Worm (Caenorhabditis elegans): ENCODE results near the gene Y94H6A.5.

The Y94H6A.5 gene

DNA sequence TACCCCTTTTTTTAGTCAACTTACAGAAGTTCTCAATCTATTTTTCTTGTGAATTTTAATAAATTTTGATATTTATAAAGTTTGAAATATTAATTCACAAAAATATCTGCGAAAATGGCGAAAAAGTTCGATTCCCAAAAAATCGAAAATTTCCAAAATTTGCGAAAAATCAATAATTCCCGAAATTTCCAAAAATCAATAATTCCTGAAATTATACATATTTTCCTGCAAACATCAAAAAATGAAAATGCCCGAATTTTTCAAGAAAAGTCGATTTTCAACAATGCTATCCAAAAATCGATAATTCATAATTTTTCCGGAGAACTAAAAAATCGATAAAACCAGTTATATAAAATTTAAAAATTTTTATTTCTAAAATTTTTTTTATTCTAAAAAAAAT lies 53.7 kb downstream of the Y94H6A.5 start:
- no peak for TF ChIP-seq npax-4 (tag; optimal IDR thresholded peaks at IDR 0.05)
- TF ChIP-seq F13H6.1 (tag; optimal IDR thresholded peaks at IDR 0.05) = no peak
- peak; percentile 15 for TF ChIP-seq ceh-48 (tag; optimal IDR thresholded peaks at IDR 0.05)
- no peak for TF ChIP-seq K09A11.1 (tag; optimal IDR thresholded peaks at IDR 0.05; ENCODE audit: insufficient read depth)

DNA sequence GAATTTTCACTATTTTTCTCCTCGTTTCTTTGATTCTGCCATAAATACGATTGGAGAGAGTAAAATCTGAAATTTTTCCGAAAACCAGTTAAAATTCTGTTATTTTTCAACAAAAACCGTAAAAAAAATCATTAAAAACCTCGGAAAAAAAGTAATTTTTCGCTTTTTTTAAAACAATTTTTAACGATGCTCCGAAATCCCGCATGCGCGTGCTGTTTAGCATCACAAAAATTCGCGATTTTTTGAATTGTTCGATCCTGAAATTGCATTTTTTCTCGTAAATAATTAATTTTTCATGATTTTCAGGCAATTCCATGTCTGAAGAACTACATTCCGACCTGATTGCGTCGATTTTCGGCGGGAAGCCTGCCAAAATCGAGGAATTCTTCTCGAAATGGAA lies 61.1 kb downstream of the Y94H6A.5 start, which contains the start of gene ric-8:
TSS of gene ric-8 (plus strand) at position 301 of the 400 bp plus-strand sequence.
- TF ChIP-seq madf-2 (tag; optimal IDR thresholded peaks at IDR 0.05) = no peak
- no peak for TF ChIP-seq T23F11.4 (GFP tag; optimal IDR thresholded peaks at IDR 0.05)
- no peak for TF ChIP-seq C08G9.2 (tag; optimal IDR thresholded peaks at IDR 0.05)
- no peak for TF ChIP-seq ceh-34 (tag; optimal IDR thresholded peaks at IDR 0.05)
- TF ChIP-seq ceh-24 (tag; optimal IDR thresholded peaks at IDR 0.05) = no peak
- no peak for TF ChIP-seq pat-9 (tag; optimal IDR thresholded peaks at IDR 0.05)
- no peak for TF ChIP-seq tbx-2 (tag; optimal IDR thresholded peaks at IDR 0.05)

DNA sequence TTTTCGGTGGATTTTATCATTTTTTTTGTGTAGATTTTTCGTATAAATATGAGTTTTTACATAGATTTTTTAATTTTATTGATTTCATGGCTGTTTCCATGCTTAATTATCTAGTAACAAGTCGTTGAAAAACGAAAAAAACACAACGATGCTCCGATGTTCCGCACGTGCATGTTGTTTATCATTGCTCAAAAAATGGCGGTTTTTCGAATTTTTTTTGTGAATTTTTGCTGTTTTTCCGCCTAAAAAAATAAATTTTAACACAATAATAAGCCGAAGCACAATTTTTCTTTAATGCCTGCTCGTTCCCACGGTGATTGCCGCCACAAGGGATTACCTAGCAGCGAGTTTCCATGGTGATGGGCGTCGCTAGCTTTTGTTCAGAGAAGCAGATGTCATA lies 61.7 kb downstream of the Y94H6A.5 start:
- TF ChIP-seq nhr-232 (tag; optimal IDR thresholded peaks at IDR 0.05) = no peak
- no peak for TF ChIP-seq fax-1 (tag; optimal IDR thresholded peaks at IDR 0.05)

DNA sequence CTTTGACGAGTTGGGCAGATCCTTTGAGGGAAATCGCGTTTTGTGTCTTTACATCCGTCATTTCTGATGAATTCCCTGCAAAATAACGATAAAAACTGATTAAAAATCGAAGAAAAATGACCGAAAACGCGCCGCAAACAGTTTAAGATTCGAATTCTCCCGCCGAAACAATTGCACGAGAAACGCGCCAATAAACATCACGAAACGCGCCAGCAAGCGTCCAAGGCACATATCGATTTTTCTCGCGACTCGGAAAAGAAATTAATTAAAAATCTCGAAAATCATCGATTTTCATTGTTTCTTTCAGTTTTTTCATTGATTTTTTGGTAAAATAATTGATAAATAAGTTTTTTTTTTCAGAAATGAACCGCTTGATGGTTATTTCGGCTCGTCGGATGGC lies 62.8 kb downstream of the Y94H6A.5 start, which contains the start of the genes mdf-2 and nduv-3:
TSS of gene mdf-2 (minus strand) at position 176 of the 400 bp plus-strand sequence.
TSS of gene nduv-3 (plus strand) at position 361 of the 400 bp plus-strand sequence.
- TF ChIP-seq K02D7.2 (tag; optimal IDR thresholded peaks at IDR 0.05) (no peak), pha-4 (tag; optimal IDR thresholded peaks at IDR 0.05) (no peak), ceh-24 (tag; optimal IDR thresholded peaks at IDR 0.05) (no peak), ceh-2 (tag; optimal IDR thresholded peaks at IDR 0.05) (no peak), ceh-14 (tag; optimal IDR thresholded peaks at IDR 0.05) (peak; percentile 41), nhr-232 (tag; optimal IDR thresholded peaks at IDR 0.05) (no peak), ceh-22 (tag; optimal IDR thresholded peaks at IDR 0.05) (no peak), unc-42 (tag; optimal IDR thresholded peaks at IDR 0.05) (peak; percentile 44), pha-2 (tag; optimal IDR thresholded peaks at IDR 0.05) (no peak), ets-4 (tag; optimal IDR thresholded peaks at IDR 0.05) (no peak), F13H6.1 (tag; optimal IDR thresholded peaks at IDR 0.05) (no peak), unc-3 (GFP tag; conservative IDR thresholded peaks at IDR 0.05) (no peak), unc-3 (tag; optimal IDR thresholded peaks at IDR 0.05) (no peak), lin-11 (tag; optimal IDR thresholded peaks at IDR 0.05) (no peak), hlh-15 (tag; optimal IDR thresholded peaks at IDR 0.05) (no peak), Y22D7AL.16 (tag; optimal IDR thresholded peaks at IDR 0.05) (no peak), ceh-6 (GFP tag; optimal IDR thresholded peaks at IDR 0.05) (no peak), rnt-1 (tag; optimal IDR thresholded peaks at IDR 0.05) (no peak), elt-4 (tag; optimal IDR thresholded peaks at IDR 0.05) (no peak), ceh-19 (GFP tag; optimal IDR thresholded peaks at IDR 0.05) (no peak), nfya-1 (tag; optimal IDR thresholded peaks at IDR 0.05) (peak; percentile 49), dmd-4 (tag; optimal IDR thresholded peaks at IDR 0.05; ENCODE audit: borderline replicate concordance) (no peak), ceh-31 (tag; optimal IDR thresholded peaks at IDR 0.05) (no peak), odd-2 (tag; optimal IDR thresholded peaks at IDR 0.05) (no peak), ama-1 (optimal IDR thresholded peaks at IDR 0.05) (no peak), ceh-9 (tag; optimal IDR thresholded peaks at IDR 0.05) (no peak), ttx-3 (tag; optimal IDR thresholded peaks at IDR 0.05) (no peak), C08G9.2 (tag; optimal IDR thresholded peaks at IDR 0.05) (no peak), nhr-11 (tag; optimal IDR thresholded peaks at IDR 0.05) (no peak), ceh-30 (tag; optimal IDR thresholded peaks at IDR 0.05) (no peak), pag-3 (tag; optimal IDR thresholded peaks at IDR 0.05; ENCODE audit: borderline replicate concordance) (no peak), ceh-48 (tag; optimal IDR thresholded peaks at IDR 0.05) (peak; percentile 93), hlh-8 (tag; optimal IDR thresholded peaks at IDR 0.05) (no peak), eyg-1 (tag; optimal IDR thresholded peaks at IDR 0.05) (no peak), ceh-18 (tag; optimal IDR thresholded peaks at IDR 0.05) (no peak), sox-4 (tag; optimal IDR thresholded peaks at IDR 0.05) (no peak), sdc-2 (tag; optimal IDR thresholded peaks at IDR 0.05) (no peak), tbx-2 (tag; optimal IDR thresholded peaks at IDR 0.05) (peak; percentile 11), unc-55 (GFP tag; optimal IDR thresholded peaks at IDR 0.05) (peak; percentile 47)
